Worm (Caenorhabditis elegans): Measurements from ENCODE around the gene Y32G9A.12.

The Y32G9A.12 gene

ce11 chrV:1874827-1875226 is 45.2 kb downstream of the Y32G9A.12 start:
- TF ChIP-seq flt-1 (GFP tag; IDR thresholded peaks at IDR 0.05) (no peak), ztf-23 (GFP tag; IDR thresholded peaks at IDR 0.05) (no peak), tab-1 (GFP tag; IDR thresholded peaks at IDR 0.05) (no peak), med-1 (GFP tag; optimal IDR thresholded peaks at IDR 0.05; ENCODE audit: insufficient read depth) (no peak)

- TF ChIP-seq ztf-29 (GFP tag; IDR thresholded peaks at IDR 0.05) (0 out of 2 replicates have a peak, but pooled peaks have one; percentile 34), cog-1 (tag; optimal IDR thresholded peaks at IDR 0.05) (peak; percentile 67), med-1 (GFP tag; optimal IDR thresholded peaks at IDR 0.05; ENCODE audit: insufficient read depth) (no peak), ref-1 (GFP tag; conservative IDR thresholded peaks at IDR 0.05) (no peak), flt-1 (GFP tag; IDR thresholded peaks at IDR 0.05) (peak; percentile 76), tab-1 (GFP tag; IDR thresholded peaks at IDR 0.05) (peak; percentile 52; the same call in 1 of the 2 replicates), klf-2 (GFP tag; conservative IDR thresholded peaks at IDR 0.05) (no peak), T22C8.4 (GFP tag; IDR thresholded peaks at IDR 0.05) (0 out of 2 replicates have a peak, but pooled peaks have one; percentile 11), ztf-23 (GFP tag; IDR thresholded peaks at IDR 0.05) (peak; percentile 75)
Measured at ce11 chrV:1871768-1872296, 48.2 kb downstream of the Y32G9A.12 start, which contains the start of the genes T10B5.4 and cct-7. Gene T10B5.4, minus strand, starts transcription at chrV:1871807. Gene cct-7, plus strand, starts transcription at chrV:1872246.

ce11 chrV:1870515-1870940 is 49.5 kb downstream of the Y32G9A.12 start:
- TF ChIP-seq tab-1 (GFP tag; IDR thresholded peaks at IDR 0.05), result no peak
- no peak for TF ChIP-seq klf-2 (GFP tag; conservative IDR thresholded peaks at IDR 0.05)
- TF ChIP-seq ztf-23 (GFP tag; IDR thresholded peaks at IDR 0.05), result no peak
- TF ChIP-seq cog-1 (tag; optimal IDR thresholded peaks at IDR 0.05), result no peak
- TF ChIP-seq med-1 (GFP tag; optimal IDR thresholded peaks at IDR 0.05; ENCODE audit: insufficient read depth), result no peak
- no peak for TF ChIP-seq T22C8.4 (GFP tag; IDR thresholded peaks at IDR 0.05)
- no peak for TF ChIP-seq flt-1 (GFP tag; IDR thresholded peaks at IDR 0.05)
- no peak for TF ChIP-seq ztf-29 (GFP tag; IDR thresholded peaks at IDR 0.05)
- no peak for TF ChIP-seq ref-1 (GFP tag; conservative IDR thresholded peaks at IDR 0.05)

- TF ChIP-seq T22C8.4 (GFP tag; IDR thresholded peaks at IDR 0.05), result no peak
- TF ChIP-seq ref-1 (GFP tag; conservative IDR thresholded peaks at IDR 0.05), result no peak
- no peak for TF ChIP-seq med-1 (GFP tag; optimal IDR thresholded peaks at IDR 0.05; ENCODE audit: insufficient read depth)
- TF ChIP-seq ztf-29 (GFP tag; IDR thresholded peaks at IDR 0.05), result no peak
- no peak for TF ChIP-seq tab-1 (GFP tag; IDR thresholded peaks at IDR 0.05)
- no peak for TF ChIP-seq flt-1 (GFP tag; IDR thresholded peaks at IDR 0.05)
- TF ChIP-seq cog-1 (tag; optimal IDR thresholded peaks at IDR 0.05), result no peak
- TF ChIP-seq klf-2 (GFP tag; conservative IDR thresholded peaks at IDR 0.05), result no peak
- no peak for TF ChIP-seq ztf-23 (GFP tag; IDR thresholded peaks at IDR 0.05)
Measured at ce11 chrV:1869682-1870081, 50.3 kb downstream of the Y32G9A.12 start, which contains the start of gene T10B5.3. Gene T10B5.3, minus strand, starts transcription at chrV:1869782.
